Worm (Caenorhabditis elegans) whole organism, dauer: Measurements from ENCODE around the gene fipr-16.

Source experiments
- unc-62 ChIP-seq: sonication (generic microtip); optimal IDR thresholded peaks from 2 replicates; lab custom pipeline; 2017; ENCODE audit warnings: missing biosample characterization, missing genetic modification reagents, missing genetic modification characterization

The fipr-16 gene

DNA sequence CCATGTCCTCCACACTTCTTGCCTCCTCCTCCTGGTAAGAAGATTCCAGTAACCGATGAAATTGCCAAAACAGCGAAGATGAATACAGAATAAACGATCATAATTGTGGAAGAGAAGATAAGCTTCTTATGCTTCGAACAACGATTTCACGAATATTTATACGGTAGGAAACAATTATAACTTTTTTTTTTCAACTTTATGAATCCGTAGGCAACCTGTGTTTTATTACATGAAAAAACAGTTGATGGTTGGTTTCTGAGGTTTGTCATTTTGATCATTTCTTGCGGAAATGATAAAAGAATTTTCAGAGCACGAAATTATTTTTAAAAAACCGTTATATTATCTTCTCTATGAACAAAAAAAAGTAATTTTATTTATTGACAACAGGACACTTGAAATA lies at the start of gene fipr-16:
fipr-16 (minus strand) TSS at position 101 of the 400 bp plus-strand sequence.
- no peak for TF ChIP-seq unc-62 (GFP tag; lab: Kevin White, UChicago)

DNA sequence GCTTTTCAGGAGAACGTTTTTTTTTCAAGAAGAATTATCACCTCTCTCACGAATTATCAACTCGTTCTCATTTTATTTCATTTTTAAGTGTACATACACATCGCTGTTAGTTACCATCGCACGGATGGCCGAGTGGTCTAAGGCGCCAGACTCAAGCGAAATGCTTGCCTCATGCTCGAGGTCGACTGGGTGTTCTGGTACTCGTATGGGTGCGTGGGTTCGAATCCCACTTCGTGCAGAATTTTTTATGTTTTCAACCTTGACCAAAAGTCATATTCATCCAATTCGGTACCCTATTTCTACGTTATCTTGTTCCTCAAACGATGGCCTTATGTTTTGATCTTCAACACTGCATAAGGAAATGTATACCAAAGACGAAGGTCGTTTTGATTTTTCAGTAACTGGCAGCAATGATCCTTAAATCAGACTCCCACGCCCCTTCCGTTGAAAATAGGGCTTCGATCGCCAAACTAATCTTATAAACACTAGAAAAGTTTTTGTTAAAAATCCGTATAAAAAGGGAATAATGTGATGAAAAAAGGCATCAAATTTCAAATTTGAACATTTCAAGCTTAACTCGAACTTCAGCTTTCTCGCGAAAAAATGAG lies 48.5 kb upstream of the fipr-16 start, which contains the start of gene fip-1:
fip-1 (plus strand) TSS at position 558 of the 608 bp plus-strand sequence.
- TF ChIP-seq unc-62 (GFP tag; lab: Kevin White, UChicago) = no peak

DNA sequence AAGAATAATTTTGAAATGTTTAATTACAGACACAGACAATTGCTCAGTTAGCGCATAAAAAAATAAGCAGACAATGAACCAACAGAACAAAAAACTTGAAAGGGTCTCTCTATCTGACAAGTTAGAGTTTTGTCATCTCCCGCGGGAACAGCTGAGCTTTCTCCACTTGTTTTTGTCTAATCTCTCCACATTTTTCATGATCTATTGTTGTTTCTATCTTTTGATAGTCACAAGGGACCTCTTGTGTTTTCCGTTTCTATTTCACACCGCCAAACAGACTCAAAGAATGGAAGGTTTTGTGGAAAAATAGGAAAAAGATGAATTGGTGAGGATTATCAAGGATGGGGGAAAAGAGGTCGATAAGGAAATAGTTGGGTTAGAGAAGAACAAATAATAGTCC lies 46.0 kb upstream of the fipr-16 start:
- no peak for TF ChIP-seq unc-62 (GFP tag; lab: Kevin White, UChicago)

DNA sequence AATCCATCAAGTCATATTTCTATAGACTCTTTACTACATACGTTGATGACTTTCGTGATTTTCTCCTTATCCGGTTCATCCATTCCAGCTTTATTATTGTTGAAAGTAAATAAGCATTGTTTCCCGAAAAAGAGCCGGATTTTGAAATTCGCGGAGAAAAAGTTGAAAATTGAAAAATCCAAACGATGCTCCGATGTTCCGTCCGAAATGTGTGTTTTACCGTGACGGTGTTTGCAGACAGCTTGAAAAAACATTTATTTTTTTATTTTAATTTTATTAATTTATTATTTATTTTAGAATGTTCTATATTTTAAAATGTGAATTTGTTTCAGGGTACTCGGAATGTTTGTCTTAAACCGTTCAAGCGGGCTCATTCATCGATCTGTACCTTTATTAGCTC lies 40.1 kb upstream of the fipr-16 start, which contains the start of gene dnj-10:
dnj-10 (plus strand) TSS at position 333 of the 400 bp plus-strand sequence.
- TF ChIP-seq unc-62 (GFP tag; lab: Kevin White, UChicago) = no peak

DNA sequence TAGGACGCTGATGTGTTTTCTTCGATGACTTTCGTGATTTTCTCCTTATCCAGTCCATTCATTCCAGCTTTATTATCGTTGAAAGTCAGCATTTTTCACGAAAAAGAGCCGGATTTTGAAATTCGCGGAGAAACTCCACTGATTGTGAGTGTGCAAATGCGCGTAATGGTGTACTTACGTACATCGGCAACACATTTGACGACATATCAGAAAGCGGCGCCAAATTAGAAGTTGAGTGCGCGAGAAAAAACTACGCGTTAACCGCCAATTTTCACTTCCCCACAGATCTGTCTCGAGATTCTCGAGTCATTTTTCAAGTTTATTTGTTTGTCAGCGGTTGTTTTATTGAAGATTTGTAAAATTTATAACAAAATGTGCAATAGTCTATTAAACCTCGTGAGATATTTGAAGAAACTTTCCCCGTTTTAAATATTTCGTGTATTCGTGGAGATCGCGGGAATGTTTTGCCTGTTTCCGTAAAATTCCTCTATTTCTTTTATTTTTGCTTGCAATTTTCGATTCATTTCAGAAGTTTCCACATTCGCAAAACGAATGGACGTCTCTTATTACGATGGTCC lies 37.7 kb upstream of the fipr-16 start, which contains the start of the genes polk-1 and gpr-1:
polk-1 (minus strand) TSS at position 186 of the 578 bp plus-strand sequence.
gpr-1 (plus strand) TSS at position 528 of the 578 bp plus-strand sequence.
- TF ChIP-seq unc-62 (GFP tag; lab: Kevin White, UChicago) = no peak

DNA sequence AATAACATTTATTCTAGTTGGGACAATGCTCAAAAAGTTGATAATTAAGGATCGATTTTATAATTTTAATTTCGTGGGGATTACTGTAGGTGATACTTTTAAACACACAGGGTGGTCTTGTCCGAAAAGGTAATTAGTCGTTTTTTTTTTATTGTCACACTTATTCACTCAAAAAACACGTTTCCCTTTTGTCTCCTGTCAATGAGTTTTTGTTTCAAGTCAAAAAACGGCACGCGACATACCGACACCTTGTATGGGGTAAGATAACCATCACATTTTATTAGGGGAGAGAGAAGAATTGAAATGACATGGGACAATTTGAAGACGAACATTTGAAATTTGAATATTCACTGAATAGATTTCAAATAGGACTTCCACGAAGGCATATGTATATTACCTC lies 34.3 kb upstream of the fipr-16 start:
- TF ChIP-seq unc-62 (GFP tag; lab: Kevin White, UChicago) = no peak

DNA sequence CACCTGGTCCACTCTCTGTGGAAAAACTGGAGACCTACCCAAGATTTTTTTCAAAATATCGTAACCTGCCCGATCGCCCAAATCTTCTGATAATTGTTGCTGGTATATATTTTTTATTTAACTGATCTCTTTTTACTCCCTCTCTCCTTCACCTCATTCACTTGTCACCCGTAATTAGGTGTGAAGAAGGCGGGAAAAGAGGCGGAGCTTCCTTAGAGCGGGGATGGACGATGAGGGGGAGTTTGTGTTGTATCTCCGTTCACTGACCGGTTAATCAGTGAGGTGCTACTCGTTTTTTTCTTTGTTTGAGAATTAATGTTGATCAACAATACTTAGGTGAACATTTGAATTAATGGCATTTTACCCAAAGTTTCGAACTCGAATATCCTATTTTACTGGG lies 31.7 kb upstream of the fipr-16 start, which contains the start of gene ceh-16:
ceh-16 (plus strand) TSS at position 301 of the 400 bp plus-strand sequence.
- TF ChIP-seq unc-62 (GFP tag; lab: Kevin White, UChicago) = no peak

DNA sequence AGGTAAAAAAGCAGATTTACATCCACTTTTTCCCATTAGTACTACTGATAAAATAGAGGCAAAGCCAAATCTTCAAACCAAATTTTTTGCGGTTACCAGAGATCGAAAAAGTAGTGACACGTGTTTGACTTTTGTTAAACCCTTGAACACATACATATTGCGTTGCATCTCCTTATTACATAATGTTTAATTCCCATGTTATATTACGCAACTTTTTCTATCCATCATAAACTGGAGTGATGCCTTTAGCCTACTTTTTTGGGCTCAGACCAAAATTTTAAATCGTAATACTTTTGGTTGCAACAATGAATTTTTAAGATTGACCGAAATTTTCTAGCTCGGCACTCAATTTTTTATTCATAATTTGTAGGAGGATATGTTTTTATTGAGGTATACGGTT lies 31.2 kb upstream of the fipr-16 start:
- TF ChIP-seq unc-62 (GFP tag; lab: Kevin White, UChicago) = no peak

DNA sequence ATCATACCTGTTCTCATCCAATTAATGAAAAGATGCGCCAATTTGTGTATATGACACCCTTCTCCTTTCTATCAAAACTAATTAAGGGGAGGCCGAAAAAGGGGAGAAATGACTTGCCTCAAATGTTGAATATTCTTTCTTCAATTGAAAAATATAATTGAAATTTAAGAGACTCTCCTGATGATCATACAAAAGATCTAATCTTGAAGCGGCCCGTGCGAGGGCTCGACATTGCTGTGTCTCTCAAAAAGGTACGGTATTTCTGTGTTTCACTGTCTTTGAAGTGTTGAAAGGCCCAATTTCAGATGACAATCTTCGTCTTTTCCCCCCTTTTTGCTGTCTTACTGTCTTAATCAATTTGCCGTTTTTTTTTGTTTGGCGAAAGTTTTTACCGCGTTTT lies 30.2 kb upstream of the fipr-16 start:
- TF ChIP-seq unc-62 (GFP tag; lab: Kevin White, UChicago) = no peak

DNA sequence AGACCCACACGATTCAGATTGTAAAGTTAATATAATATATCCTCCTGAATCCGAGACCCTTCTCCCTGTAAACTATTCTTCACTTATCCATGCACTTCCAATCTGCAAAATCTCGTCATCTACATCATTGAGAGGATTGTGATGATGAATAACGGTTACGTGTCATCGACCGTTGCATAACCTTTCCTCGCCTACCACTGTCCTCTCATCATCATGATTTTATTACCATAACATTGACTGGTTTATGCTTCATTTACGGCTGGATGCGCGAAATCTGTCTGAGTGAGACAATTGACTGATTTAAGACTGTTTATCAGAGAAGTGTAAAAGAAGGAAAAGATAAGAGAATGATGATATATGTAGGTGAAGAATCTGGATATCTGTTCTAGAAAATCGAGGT lies 29.5 kb upstream of the fipr-16 start:
- TF ChIP-seq unc-62 (GFP tag; lab: Kevin White, UChicago) = no peak

DNA sequence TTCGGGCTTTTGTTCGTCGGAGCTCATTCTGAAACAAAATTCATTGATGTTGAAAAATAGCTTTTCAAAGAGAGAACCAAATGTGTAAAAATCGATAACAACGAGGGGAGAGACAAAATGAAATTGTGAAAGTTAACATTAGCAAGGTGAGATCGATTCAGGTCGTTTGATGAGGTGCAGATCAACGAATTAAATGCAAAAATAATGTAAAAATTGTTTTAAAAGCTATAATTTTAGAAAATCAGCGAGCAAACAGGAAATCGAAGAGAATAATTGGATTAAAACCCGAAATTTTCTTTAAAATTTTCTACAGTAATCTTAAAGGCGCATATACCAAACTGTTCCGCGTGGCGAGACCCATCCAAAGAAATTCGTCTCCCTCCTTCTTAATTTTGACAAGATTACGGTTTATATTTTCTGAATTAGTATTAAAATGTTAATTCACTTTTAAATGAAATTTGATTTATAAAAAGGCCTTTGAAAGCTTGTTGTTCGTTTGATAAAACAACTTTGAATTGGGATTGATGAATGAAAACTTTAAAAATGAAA lies 27.7 kb upstream of the fipr-16 start, which contains the start of gene C13G5.2:
C13G5.2 (minus strand) TSS at position 51 of the 549 bp plus-strand sequence.
- no peak for TF ChIP-seq unc-62 (GFP tag; lab: Kevin White, UChicago)

DNA sequence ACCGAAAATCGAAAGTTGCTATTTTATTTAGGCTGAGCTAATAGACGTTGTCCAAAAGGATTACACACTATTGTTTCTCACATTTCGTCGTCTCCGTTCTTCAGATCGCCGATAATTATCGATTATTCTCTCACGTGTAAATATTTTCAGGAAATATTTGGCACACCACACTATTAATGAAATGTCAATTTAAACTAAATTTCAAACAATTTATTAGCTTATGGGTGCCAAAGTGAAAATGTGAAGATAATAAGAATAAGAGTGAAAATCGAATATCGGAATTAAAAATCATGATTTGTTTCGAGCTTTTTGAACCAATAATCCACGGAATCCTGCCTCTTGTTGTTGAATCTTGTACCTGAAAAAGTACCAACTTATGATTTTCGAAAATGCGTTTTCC lies 25.8 kb upstream of the fipr-16 start, which contains the start of gene C06E1.11:
C06E1.11 (minus strand) TSS at position 101 of the 400 bp plus-strand sequence.
- TF ChIP-seq unc-62 (GFP tag; lab: Kevin White, UChicago) = no peak

DNA sequence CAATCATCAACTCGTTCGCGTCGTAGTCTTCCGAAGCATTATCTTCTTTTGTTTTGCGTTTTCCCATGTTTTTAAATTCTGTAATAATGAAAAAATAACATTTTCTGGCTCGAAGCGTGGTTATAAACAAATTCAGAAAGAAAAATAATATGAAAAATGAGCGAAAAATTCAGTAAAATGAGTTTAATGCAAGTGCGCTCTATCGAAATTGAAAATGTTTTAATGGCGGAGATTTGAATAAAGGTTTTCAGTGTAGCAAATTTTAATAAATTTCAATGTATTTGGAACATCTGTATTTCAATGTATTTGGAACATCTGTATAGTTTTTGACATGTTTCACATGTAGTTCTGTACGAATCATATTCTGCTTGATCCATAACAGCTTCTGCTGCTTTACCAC lies 23.7 kb upstream of the fipr-16 start, which contains the start of gene rha-2:
rha-2 (minus strand) TSS at position 80 of the 400 bp plus-strand sequence.
- no peak for TF ChIP-seq unc-62 (GFP tag; lab: Kevin White, UChicago)

DNA sequence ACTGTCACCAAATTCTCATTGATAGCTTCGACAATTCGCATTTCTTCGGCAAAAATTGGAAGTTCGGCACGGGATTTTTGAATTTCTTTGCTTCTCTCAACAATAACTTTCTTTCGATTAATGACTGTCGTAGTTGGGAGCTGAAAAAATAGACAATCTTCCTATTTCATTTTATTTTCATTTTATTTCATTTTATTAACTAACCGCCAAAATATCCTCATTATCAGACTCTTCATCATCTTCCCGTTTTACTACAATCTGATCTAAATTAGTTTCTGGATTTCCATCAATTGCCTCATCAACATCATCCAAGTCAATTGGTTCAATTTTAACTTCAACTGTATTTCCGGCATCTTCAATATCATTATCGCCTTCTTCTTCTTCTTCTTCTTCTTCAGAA lies 22.8 kb upstream of the fipr-16 start:
- no peak for TF ChIP-seq unc-62 (GFP tag; lab: Kevin White, UChicago)

DNA sequence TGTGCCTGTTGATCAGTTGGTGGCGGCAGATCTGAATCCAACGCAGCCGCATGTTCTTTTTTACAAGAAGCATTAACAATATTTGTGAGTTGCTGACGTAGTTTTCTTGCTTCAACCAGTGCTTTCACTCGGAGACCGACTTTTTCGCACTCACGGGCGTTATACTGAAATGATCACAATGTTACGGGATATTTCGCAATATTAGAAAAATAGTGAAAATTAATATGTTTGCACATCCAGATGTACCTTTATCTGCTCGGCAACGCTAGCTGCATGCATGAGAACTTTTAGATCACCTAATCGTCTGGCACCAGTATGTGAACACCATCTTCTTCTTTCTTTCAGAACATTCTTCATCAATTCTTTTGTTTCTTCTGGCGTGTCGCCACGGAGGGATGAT lies 20.5 kb upstream of the fipr-16 start:
- TF ChIP-seq unc-62 (GFP tag; lab: Kevin White, UChicago) = no peak

DNA sequence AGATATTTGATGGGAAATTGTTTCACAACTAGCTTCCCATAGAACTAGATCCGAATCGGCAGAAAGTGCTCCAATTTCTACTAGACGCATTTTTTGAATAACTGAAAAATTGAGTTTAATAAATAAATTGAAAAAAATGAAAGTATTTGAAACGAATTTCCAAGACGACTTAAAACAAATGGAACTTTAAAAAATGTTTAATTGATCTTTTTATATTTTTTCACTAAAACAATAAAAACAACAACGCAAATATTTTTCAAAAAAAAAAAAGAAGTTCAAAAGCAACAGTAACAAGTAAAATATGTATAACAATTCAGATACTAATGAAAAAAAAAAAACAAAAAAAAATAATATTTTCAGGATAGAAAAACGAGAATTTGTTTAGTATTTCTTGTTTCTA lies 18.9 kb upstream of the fipr-16 start, which contains the start of gene C06E1.9:
C06E1.9 (minus strand) TSS at position 101 of the 400 bp plus-strand sequence.
- TF ChIP-seq unc-62 (GFP tag; lab: Kevin White, UChicago) = no peak
